Worm (Caenorhabditis elegans) whole organism, dauer: ENCODE data around the gene sumv-1.

Source experiments
- unc-62 ChIP-seq: sonication (generic microtip); optimal IDR thresholded peaks from 2 replicates; lab custom pipeline; 2017; ENCODE audit warnings: missing biosample characterization, missing genetic modification reagents, missing genetic modification characterization

Gene sumv-1

DNA sequence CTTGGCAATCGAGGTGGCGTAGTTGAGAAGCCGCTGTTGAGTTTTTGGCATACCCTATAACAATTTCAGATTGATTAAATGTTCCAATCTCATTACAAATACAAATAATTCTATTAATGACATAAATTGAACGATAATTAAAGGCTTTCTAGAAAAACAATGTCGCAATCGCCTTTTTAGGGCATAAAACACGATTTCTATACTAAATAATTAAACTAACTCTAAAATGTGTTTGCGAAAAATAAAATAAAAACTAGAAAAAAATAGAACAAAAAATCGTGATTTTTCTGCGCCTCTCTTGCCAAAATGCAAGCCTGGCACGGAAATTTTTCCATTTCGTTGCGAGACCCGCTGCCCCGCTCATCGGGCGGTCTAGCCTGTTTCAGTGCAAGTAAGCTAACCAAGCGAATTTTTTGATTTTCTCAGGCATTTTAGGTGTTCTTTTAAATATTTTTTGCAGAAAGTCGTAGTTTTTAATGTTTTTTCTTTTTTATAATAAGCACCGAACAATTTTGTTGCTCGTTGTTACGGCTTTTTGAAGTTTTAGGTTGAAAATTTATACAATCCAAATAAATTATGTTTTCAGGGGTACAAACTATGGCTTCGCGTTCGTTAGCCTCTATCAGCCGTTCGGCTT is 26.0 kb downstream of the sumv-1 start, which contains the start of the genes C34E10.12, C34E10.10 and atp-2:
Gene C34E10.12 (minus strand): TSS at position 51 of the 637 bp plus-strand sequence.
Gene C34E10.10 (minus strand): TSS at position 54 of the 637 bp plus-strand sequence.
Gene atp-2 (plus strand): TSS at position 587 of the 637 bp plus-strand sequence.
- TF ChIP-seq unc-62 (GFP tag; lab: Kevin White, UChicago) = no peak

DNA sequence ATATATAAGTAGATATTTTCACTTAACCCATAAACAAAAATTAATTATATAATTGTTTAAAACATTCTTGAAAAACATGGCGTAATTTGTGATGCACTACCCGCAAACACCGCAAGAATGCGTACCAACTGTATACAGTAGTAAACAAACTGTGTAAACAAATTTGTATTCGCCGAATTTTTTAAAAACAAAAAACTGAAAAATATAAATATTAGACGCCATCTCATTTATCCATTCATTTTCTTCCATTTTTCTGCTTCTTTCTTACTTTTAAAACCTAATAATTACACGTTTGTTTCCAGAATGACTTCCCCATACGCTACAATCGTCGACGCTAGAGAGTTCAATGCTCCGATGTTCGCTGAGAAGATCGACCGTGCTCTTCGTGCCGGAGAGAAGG is 28.7 kb downstream of the sumv-1 start, which contains the start of gene nex-1:
Gene nex-1 (plus strand): TSS at position 301 of the 400 bp plus-strand sequence.
- TF ChIP-seq unc-62 (GFP tag; lab: Kevin White, UChicago) = no peak

DNA sequence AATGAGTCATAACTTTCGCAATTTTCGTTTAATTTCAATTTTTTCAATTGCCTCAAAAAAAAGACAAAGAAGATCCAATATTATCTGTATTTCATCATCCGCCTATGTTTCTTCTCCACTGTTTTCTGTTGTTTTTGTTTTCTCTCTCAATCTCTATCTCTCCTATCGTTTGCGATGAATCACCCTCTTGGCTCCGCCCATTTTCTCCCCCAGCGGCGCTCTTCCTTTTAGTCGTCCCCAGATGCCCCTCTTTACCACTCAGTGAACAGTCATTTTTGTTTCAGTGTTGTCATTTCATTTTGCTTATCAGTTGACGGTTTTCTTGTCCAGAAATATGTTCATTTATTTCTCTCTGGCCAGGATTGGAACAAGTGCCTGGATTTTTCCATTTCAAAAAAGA is 29.1 kb downstream of the sumv-1 start:
- TF ChIP-seq unc-62 (GFP tag; lab: Kevin White, UChicago) = no peak

DNA sequence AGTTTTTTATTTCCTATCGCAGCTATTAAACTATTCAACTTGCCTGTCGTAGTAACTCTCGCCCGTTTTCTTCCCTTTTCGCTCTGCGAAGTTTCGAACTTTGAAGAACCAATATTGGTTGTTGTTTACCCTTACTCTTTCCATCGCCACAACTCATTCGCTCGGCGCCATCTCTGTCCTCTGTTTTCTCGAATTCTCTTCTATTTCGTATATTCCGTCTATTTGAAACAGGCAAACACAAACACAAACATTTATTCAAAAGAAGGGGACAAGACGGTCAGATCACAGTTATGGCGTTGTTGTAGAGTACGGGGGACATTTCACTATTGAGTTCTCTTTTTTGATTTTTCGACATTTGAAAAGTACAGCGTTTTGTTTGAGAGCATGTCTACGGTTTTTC is 31.2 kb downstream of the sumv-1 start:
- TF ChIP-seq unc-62 (GFP tag; lab: Kevin White, UChicago) = no peak

DNA sequence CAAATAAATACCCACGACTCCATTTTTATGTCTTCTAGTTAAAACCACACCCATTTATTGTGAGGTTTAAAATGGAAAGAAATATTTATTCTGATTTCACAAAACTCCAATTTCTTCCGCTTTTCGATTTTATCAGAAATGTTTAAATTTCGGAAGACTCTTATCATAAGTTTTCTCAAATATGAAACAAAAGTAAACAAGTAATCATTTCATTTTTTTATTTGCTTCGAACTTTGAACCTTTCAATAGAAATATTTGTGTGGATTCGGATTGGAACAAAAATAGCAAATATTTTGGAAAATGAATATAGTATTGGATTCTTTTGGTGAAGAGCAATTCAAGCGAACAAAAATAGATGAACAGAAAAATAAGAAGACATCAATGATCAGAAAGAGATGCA is 32.2 kb downstream of the sumv-1 start:
- no peak for TF ChIP-seq unc-62 (GFP tag; lab: Kevin White, UChicago)

DNA sequence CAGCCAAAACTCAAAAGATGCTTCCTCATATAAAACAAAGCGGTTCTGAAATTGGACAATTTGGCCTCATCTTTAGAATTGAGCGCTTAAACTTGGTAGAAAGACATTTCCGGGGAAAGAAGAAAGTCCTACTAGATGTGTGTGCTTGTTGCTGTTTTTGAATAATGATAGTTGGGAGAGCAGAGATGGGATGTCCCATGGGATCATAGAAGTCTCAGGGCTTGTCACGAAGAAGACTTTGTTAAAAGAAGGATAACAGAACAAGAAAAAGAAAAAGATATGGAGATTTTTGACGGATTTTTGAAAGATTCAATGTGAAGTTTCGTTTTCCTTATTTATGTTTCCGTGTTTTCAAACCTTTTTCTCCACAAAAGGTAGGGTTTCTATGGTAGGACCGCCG is 35.3 kb downstream of the sumv-1 start, which contains the start of gene ZC155.2:
Gene ZC155.2 (plus strand): TSS at position 301 of the 400 bp plus-strand sequence.
- TF ChIP-seq unc-62 (GFP tag; lab: Kevin White, UChicago) = no peak

DNA sequence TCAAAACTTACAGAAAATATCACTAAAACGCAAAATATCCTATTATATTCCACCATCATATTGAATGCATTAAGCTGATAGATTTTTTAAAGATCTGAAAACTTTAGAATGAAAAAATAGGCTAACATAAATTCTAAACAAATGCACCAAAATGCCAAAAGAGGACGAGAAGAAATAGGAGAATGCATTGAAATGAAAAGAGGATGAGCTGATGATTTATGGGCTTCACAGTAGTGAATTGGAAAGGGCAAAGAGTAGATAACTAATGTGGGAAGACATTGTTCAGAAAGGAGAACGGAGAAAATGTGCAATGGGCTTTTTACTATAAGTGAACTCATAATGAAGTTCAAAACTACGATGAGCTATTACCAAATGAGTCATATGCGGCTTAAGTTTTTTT is 36.5 kb downstream of the sumv-1 start, which contains the start of gene cutl-19:
Gene cutl-19 (minus strand): TSS at position 101 of the 400 bp plus-strand sequence.
- TF ChIP-seq unc-62 (GFP tag; lab: Kevin White, UChicago) = no peak

DNA sequence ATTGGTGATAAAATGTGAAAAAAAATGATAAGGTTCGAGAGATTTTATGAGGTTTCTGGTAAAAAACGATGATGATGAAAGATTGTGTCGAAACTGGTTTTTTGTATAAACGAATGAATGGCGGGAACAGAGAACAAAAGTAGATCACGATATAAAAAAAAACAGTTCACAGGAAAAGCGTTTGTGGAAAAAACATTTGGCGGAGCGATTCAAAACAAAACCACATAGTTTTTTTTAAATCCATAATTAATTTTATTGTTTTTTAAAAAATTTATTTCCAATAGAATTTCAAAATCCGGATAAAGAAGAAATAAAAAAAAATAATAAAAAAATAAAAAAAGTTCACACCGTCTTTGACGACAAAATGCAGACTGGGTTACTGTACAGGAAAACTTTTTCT is 38.6 kb downstream of the sumv-1 start, which contains the start of gene ZC155.4:
Gene ZC155.4 (minus strand): TSS at position 101 of the 400 bp plus-strand sequence.
- TF ChIP-seq unc-62 (GFP tag; lab: Kevin White, UChicago) = no peak

DNA sequence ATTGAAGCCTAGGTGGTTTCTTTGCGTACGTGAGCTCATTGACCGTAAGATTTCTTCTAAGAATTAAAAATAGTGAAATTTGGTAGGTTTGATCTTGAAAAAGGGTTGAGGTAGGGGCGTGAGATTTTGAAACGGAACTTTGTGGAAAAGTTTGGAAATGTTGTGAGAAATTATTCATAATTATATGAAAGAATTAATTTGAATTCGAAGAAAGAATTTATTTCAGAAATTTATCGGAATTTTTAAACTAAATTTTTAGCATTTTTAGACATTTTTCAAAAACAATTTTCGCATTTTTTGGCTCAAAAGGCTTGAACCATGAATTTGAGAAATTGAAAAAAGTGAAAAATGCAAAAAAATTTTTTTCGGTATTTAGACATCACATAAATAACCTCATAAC is 39.8 kb downstream of the sumv-1 start:
- no peak for TF ChIP-seq unc-62 (GFP tag; lab: Kevin White, UChicago)

DNA sequence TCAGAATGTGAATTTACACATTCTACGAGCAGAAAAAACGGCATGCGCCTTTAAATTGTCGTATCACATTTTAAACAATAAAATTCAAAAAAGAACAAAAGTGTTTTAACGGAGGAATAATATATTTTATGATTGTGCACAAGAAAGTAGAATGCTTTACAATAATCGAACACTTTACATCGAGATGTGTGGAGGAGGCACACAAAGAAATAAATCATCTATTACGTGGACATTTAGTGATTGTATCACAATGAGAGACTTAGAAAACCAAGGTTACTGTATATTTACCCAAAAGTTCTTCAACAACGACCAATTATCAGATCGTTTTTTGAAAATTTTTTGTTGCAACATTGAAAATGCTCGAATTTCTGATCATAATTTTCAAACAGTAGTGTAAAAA is 43.7 kb downstream of the sumv-1 start:
- no peak for TF ChIP-seq unc-62 (GFP tag; lab: Kevin White, UChicago)

DNA sequence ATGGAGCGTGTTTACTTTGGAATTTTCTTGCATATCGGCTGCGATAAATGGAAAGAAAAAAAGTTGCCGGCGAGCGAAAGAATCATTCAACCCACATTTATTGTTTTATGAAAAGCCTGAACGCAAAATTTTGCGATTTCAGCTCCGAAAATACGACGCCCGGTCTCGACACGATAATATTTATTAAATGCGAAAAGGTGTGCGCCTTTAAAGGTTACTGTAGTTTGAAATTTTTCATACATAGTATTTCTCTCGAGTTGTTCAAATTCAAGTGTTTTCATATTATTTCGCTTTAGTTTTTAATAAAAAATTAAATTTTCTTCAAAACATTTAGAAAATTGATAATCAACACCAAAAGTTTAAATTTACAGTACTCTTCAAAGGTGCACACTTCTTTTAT is 45.0 kb downstream of the sumv-1 start, which contains the start of gene syx-16:
Gene syx-16 (minus strand): TSS at position 118 of the 400 bp plus-strand sequence.
- TF ChIP-seq unc-62 (GFP tag; lab: Kevin White, UChicago) = no peak

DNA sequence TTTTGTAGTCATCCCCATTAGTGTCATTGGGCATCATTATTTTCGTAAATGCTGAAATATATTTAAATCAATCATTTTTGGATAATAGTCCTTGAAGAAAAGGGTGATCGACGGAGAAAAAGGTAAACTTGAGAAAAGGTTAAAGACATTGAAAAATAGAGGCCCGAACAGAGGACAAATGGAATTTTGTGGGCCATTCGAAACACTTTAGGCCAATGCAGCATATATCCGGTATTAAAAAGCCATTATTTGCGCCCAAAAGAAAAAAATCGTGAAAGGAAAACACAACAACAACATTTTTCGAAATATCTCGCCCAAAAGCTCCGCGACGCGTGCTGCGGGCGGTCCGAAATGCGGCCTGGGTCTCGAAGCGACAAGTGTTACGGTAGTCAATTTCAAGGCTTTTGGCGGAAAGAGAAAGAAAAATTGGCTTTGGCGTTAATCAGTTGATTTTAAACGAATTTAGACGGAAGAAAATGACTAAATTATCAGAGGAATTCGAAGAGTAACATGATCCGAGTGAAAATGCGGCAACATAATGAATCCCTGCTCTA is 47.0 kb downstream of the sumv-1 start, which contains the start of gene morc-1:
Gene morc-1 (minus strand): TSS at position 51 of the 554 bp plus-strand sequence.
- no peak for TF ChIP-seq unc-62 (GFP tag; lab: Kevin White, UChicago)

DNA sequence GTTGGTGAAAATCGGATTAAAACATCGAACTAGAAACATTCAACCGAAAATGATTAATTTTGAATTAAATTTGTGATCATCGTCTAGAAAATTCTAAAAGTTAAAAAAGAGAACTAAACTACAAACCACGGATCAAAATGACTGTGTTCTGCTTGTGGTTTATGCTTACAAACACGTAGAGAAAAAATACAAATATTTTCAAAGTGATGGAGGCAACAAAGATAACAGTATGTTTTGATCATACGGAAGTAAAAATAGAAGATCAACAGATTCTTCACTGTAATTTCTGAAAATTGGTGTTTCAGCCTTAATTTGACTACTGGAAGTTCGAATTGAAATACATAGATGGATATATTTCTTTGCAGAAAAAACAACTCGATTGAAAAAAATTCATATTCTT is 50.7 kb downstream of the sumv-1 start:
- no peak for TF ChIP-seq unc-62 (GFP tag; lab: Kevin White, UChicago)

DNA sequence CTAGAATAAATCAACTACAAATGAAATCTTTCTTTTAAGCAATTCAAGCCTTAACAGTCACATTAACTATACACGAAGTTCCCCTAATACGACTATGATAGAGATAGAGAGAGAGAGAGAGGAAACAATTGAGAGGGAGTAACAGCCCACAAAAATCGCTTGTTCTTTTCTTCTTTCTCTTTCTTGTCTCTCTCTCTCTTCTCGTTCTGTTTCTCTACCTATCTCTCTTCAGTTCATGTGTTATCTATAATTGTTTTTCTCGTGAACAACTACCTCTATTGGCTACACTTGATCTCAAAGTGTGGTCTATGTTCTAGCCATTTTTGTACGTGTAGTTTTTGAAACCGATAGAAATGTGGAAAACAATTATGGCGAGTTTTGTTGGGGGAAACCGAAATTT is 51.3 kb downstream of the sumv-1 start:
- no peak for TF ChIP-seq unc-62 (GFP tag; lab: Kevin White, UChicago)

DNA sequence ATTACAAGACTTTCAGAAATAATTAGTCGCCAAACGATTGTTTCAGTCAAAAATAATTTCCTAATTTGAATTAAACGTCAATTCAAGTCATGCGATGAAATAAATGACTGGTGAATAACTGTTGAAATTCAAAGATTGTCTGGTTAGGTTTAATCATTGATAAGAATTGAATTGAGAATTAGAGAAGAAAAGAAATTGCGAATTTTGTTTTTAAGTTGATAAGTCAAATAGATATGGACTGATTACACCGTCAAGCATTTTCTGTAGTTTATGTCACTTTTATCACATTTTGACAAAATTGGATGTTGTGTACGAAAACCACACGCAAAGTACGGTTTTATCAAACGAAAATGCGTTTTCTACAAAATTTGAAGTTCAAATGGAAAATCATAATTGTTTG is 52.7 kb downstream of the sumv-1 start:
- TF ChIP-seq unc-62 (GFP tag; lab: Kevin White, UChicago) = no peak

DNA sequence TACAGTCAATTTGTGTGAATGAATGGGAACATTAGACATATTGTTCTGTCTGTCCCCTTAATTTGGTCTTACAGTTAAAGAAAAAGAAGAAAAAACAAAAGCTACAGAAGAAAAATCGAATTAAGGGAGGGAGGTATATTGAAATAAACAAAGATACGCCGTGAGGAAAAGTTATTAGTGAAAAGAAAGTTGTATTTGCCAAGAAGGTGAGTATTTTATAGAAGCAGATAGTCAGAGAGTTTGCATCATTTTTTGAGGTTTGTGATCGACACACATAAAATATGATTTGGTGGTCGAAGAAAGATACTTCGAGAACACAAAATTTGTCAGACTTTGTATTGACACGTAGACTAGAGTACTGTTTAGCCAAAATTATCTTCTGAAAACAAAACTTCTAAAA is 53.6 kb downstream of the sumv-1 start:
- no peak for TF ChIP-seq unc-62 (GFP tag; lab: Kevin White, UChicago)
